Worm (Caenorhabditis elegans) whole organism, late embryonic: ENCODE measurements around the gene adt-3.
A peak's percentile ranks its signal among the peaks of the same experiment; 100 is the strongest.

Experiments
- C38D4.7 ChIP-seq: fragments of 200-800 bp; sonication (Bioruptor generic); optimal IDR thresholded peaks from 2 replicates; lab custom pipeline; 2018; ENCODE audit warnings: mild to moderate bottlenecking, missing genetic modification characterization, moderate library complexity, missing compliant biosample characterization
- F13H6.1 ChIP-seq: sonication (generic microtip); optimal IDR thresholded peaks from 2 replicates; lab custom pipeline; 2016; ENCODE audit warnings: missing genetic modification characterization, missing compliant biosample characterization
- K02D7.2 ChIP-seq: sonication (generic microtip); optimal IDR thresholded peaks from 2 replicates; lab custom pipeline; 2017; ENCODE audit warnings: mild to moderate bottlenecking, missing genetic modification characterization, missing compliant biosample characterization
- T23F11.4 ChIP-seq: fragments of 200-800 bp; sonication (Bioruptor generic); optimal IDR thresholded peaks from 2 replicates; lab custom pipeline; 2018; ENCODE audit warnings: mild to moderate bottlenecking, missing genetic modification characterization, missing compliant biosample characterization
- ahr-1 ChIP-seq: sonication (generic microtip); optimal IDR thresholded peaks from 2 replicates; lab custom pipeline; 2016; ENCODE audit warnings: missing genetic modification characterization, missing compliant biosample characterization
- ama-1 ChIP-seq: fragments of 150-350 bp; optimal IDR thresholded peaks from 2 replicates; lab custom pipeline; 2014
- ceh-14 ChIP-seq: sonication (generic microtip); optimal IDR thresholded peaks from 2 replicates; lab custom pipeline; 2016; ENCODE audit warnings: missing genotype, missing genetic modification characterization, missing compliant biosample characterization
- ceh-18 ChIP-seq: sonication (generic microtip); optimal IDR thresholded peaks from 2 replicates; lab custom pipeline; 2016; ENCODE audit warnings: missing genetic modification characterization, missing compliant biosample characterization
- ceh-22 ChIP-seq: sonication (generic microtip); optimal IDR thresholded peaks from 2 replicates; lab custom pipeline; 2017; ENCODE audit warnings: missing biosample characterization, missing genetic modification characterization
- ceh-24 ChIP-seq: sonication (generic microtip); optimal IDR thresholded peaks from 2 replicates; lab custom pipeline; 2016; ENCODE audit warnings: mild to moderate bottlenecking, missing genetic modification characterization, missing compliant biosample characterization
- ceh-30 ChIP-seq: fragments of 150-350 bp; optimal IDR thresholded peaks from 2 replicates; lab custom pipeline; 2014; ENCODE audit warnings: missing biosample characterization, missing genetic modification characterization
- ceh-31 ChIP-seq: sonication (generic microtip); optimal IDR thresholded peaks from 2 replicates; lab custom pipeline; 2016; ENCODE audit warnings: missing genetic modification characterization, missing compliant biosample characterization
- ceh-34 ChIP-seq: sonication (generic microtip); optimal IDR thresholded peaks from 2 replicates; lab custom pipeline; 2016; ENCODE audit warnings: mild to moderate bottlenecking, missing genetic modification characterization, missing compliant biosample characterization
- ceh-48 ChIP-seq: sonication (generic microtip); optimal IDR thresholded peaks from 2 replicates; lab custom pipeline; 2016; ENCODE audit warnings: missing genetic modification characterization, inconsistent platforms, missing compliant biosample characterization
- ceh-6 ChIP-seq: fragments of 200-800 bp; sonication (Bioruptor generic); optimal IDR thresholded peaks from 2 replicates; lab custom pipeline; 2018; ENCODE audit warnings: mild to moderate bottlenecking, missing genetic modification characterization, missing compliant biosample characterization
- ceh-9 ChIP-seq: sonication (generic microtip); optimal IDR thresholded peaks from 2 replicates; lab custom pipeline; 2016; ENCODE audit warnings: mild to moderate bottlenecking, missing genetic modification characterization, inconsistent platforms, missing compliant biosample characterization
- dve-1 ChIP-seq: sonication (generic microtip); optimal IDR thresholded peaks from 2 replicates; lab custom pipeline; 2017; ENCODE audit warnings: antibody characterized with exemption, mild to moderate bottlenecking, missing genetic modification characterization, missing compliant biosample characterization
- elt-2 ChIP-seq: sonication (generic microtip); optimal IDR thresholded peaks from 2 replicates; lab custom pipeline; 2016; ENCODE audit warnings: missing genetic modification reagents, missing genetic modification characterization, missing compliant biosample characterization
- elt-4 ChIP-seq: sonication (generic microtip); optimal IDR thresholded peaks from 2 replicates; lab custom pipeline; 2016; ENCODE audit warnings: missing genetic modification characterization, missing compliant biosample characterization
- eyg-1 ChIP-seq: sonication (generic microtip); optimal IDR thresholded peaks from 2 replicates; lab custom pipeline; 2016; ENCODE audit warnings: missing genotype, missing genetic modification characterization, missing compliant biosample characterization
- fkh-6 ChIP-seq: sonication (generic microtip); optimal IDR thresholded peaks from 2 replicates; lab custom pipeline; 2016; ENCODE audit warnings: missing genetic modification characterization, missing compliant biosample characterization
- gmeb-2 ChIP-seq: sonication (generic microtip); optimal IDR thresholded peaks from 2 replicates; lab custom pipeline; 2016; ENCODE audit warnings: missing genetic modification characterization, inconsistent platforms, missing compliant biosample characterization
- hlh-13 ChIP-seq: fragments of 200-800 bp; sonication (Bioruptor generic); optimal IDR thresholded peaks from 2 replicates; lab custom pipeline; 2018; ENCODE audit warnings: mild to moderate bottlenecking, missing genetic modification characterization, missing compliant biosample characterization
- hlh-15 ChIP-seq: sonication (generic microtip); optimal IDR thresholded peaks from 2 replicates; lab custom pipeline; 2016; ENCODE audit warnings: missing genetic modification characterization, missing compliant biosample characterization
- hlh-30 ChIP-seq: sonication (generic microtip); optimal IDR thresholded peaks from 2 replicates; lab custom pipeline; 2017; ENCODE audit warnings: antibody characterized with exemption, missing genetic modification characterization, missing compliant biosample characterization; ENCODE audit not compliant: insufficient read depth
- hlh-8 ChIP-seq: sonication (generic microtip); optimal IDR thresholded peaks from 2 replicates; lab custom pipeline; 2016; ENCODE audit warnings: missing genotype, missing genetic modification characterization, missing compliant biosample characterization
- lim-6 ChIP-seq: sonication (generic microtip); optimal IDR thresholded peaks from 2 replicates; lab custom pipeline; 2016; ENCODE audit warnings: missing genetic modification characterization, missing compliant biosample characterization
- madf-2 ChIP-seq: sonication (generic microtip); optimal IDR thresholded peaks from 2 replicates; lab custom pipeline; 2017; ENCODE audit warnings: missing genetic modification characterization, missing compliant biosample characterization
- nhr-11 ChIP-seq: fragments of 150-350 bp; optimal IDR thresholded peaks from 2 replicates; lab custom pipeline; 2014; ENCODE audit warnings: missing biosample characterization, missing genetic modification characterization
- pag-3 ChIP-seq: sonication (generic microtip); optimal IDR thresholded peaks from 2 replicates; lab custom pipeline; 2016; ENCODE audit warnings: missing compliant biosample characterization, missing genetic modification characterization, borderline replicate concordance
- pha-4 ChIP-seq: fragments of 150-350 bp; optimal IDR thresholded peaks from 2 replicates; lab custom pipeline; 2018; ENCODE audit warnings: missing biosample characterization, missing genetic modification reagents, missing genetic modification characterization
- pqm-1 ChIP-seq: sonication (generic microtip); optimal IDR thresholded peaks from 2 replicates; lab custom pipeline; 2016; ENCODE audit warnings: missing genetic modification characterization, missing compliant biosample characterization
- pros-1 ChIP-seq: fragments of 150-350 bp; optimal IDR thresholded peaks from 2 replicates; lab custom pipeline; 2014; ENCODE audit warnings: missing biosample characterization, missing genetic modification reagents, missing genetic modification characterization
- ref-2 ChIP-seq: sonication (generic microtip); optimal IDR thresholded peaks from 2 replicates; lab custom pipeline; 2016; ENCODE audit warnings: missing genetic modification characterization, missing compliant biosample characterization
- sdc-2 ChIP-seq: sonication (generic microtip); optimal IDR thresholded peaks from 2 replicates; lab custom pipeline; 2016; ENCODE audit warnings: missing genotype, missing genetic modification characterization, missing compliant biosample characterization
- sox-2 ChIP-seq: fragments of 200-800 bp; sonication (Bioruptor generic); IDR thresholded peaks from 2 replicates; pipeline ENCODE4 v1.3.6; 2022; ENCODE audit warnings: missing genetic modification reagents, missing genetic modification characterization, missing compliant biosample characterization
- sox-4 ChIP-seq: sonication (generic microtip); optimal IDR thresholded peaks from 2 replicates; lab custom pipeline; 2017; ENCODE audit warnings: mild to moderate bottlenecking, missing genetic modification characterization, inconsistent platforms, missing compliant biosample characterization
- tbx-2 ChIP-seq: sonication (generic microtip); optimal IDR thresholded peaks from 2 replicates; lab custom pipeline; 2016; ENCODE audit warnings: missing genetic modification characterization, missing compliant biosample characterization
- tbx-7 ChIP-seq: sonication (generic microtip); optimal IDR thresholded peaks from 2 replicates; lab custom pipeline; 2016; ENCODE audit warnings: missing genotype, missing genetic modification characterization, missing compliant biosample characterization
- ttx-3 ChIP-seq: sonication (generic microtip); optimal IDR thresholded peaks from 2 replicates; lab custom pipeline; 2016; ENCODE audit warnings: missing genetic modification reagents, missing genetic modification characterization, missing compliant biosample characterization
- unc-86 ChIP-seq: sonication (generic microtip); optimal IDR thresholded peaks from 2 replicates; lab custom pipeline; 2016; ENCODE audit warnings: missing genetic modification characterization, missing compliant biosample characterization

The adt-3 gene

ce11 chrX:3969980-3970403, 38.5 kb downstream of the adt-3 start (continued):
- TF ChIP-seq hlh-15 (tag; lab: Kevin White, UChicago) (no peak), ahr-1 (tag; lab: Kevin White, UChicago) (peak; percentile 70), hlh-30 (tag; lab: Kevin White, UChicago) (peak; percentile 49), lim-6 (tag; lab: Kevin White, UChicago) (no peak), ceh-18 (tag; lab: Kevin White, UChicago) (peak; percentile 54), unc-86 (tag; lab: Kevin White, UChicago) (peak; percentile 80), ceh-24 (tag; lab: Kevin White, UChicago) (no peak), elt-4 (no peak), ref-2 (tag; lab: Kevin White, UChicago) (peak; percentile 88), ttx-3 (tag; lab: Kevin White, UChicago) (peak; percentile 76), tbx-2 (tag; lab: Kevin White, UChicago) (peak; percentile 87), sdc-2 (tag; lab: Kevin White, UChicago) (peak; percentile 89), ceh-22 (peak; percentile 24), pqm-1 (tag; lab: Kevin White, UChicago) (peak; percentile 63), fkh-6 (tag; lab: Kevin White, UChicago) (peak; percentile 72), ceh-48 (peak; percentile 67), T23F11.4 (GFP tag; lab: Kevin White, UChicago) (peak; percentile 80), nhr-11 (tag; lab: Kevin White, UChicago) (no peak), pag-3 (tag; lab: Kevin White, UChicago) (no peak), ceh-6 (GFP tag; lab: Kevin White, UChicago) (peak; percentile 88), ceh-30 (tag; lab: Kevin White, UChicago) (peak; percentile 24), eyg-1 (tag; lab: Kevin White, UChicago) (peak; percentile 50), dve-1 (tag; lab: Kevin White, UChicago) (peak; percentile 73), elt-2 (tag; lab: Kevin White, UChicago) (peak; percentile 91), K02D7.2 (tag; lab: Kevin White, UChicago) (peak; percentile 64), ceh-34 (tag; lab: Kevin White, UChicago) (peak; percentile 76), madf-2 (tag; lab: Kevin White, UChicago) (peak; percentile 79), ceh-31 (tag; lab: Kevin White, UChicago) (peak; percentile 72), ceh-14 (tag; lab: Kevin White, UChicago) (no peak), pros-1 (tag; lab: Kevin White, UChicago) (peak; percentile 59), ama-1 (lab: Kevin White, UChicago) (no peak), sox-2 (peak; percentile 84), C38D4.7 (GFP tag; lab: Kevin White, UChicago) (peak; percentile 79), pha-4 (no peak), sox-4 (peak; percentile 84), hlh-13 (GFP tag; lab: Kevin White, UChicago) (peak; percentile 78), ceh-9 (peak; percentile 3), F13H6.1 (peak; percentile 19), tbx-7 (tag; lab: Kevin White, UChicago) (peak; percentile 41), gmeb-2 (tag; lab: Kevin White, UChicago) (peak; percentile 83), hlh-8 (tag; lab: Kevin White, UChicago) (peak; percentile 56)

- TF ChIP-seq ref-2 (tag; lab: Kevin White, UChicago) = peak; percentile 1
- no peak for TF ChIP-seq ceh-30 (tag; lab: Kevin White, UChicago)
- TF ChIP-seq lim-6 (tag; lab: Kevin White, UChicago) = no peak
Observed at ce11 chrX:3970786-3971185, 39.3 kb downstream of the adt-3 start.
